Fruit fly (Drosophila melanogaster) whole organism, prepupa: ENCODE measurements around the gene CG7551.
A peak's percentile ranks its signal among the peaks of the same experiment; 100 is the strongest.

Experiments
- Blimp-1 ChIP-seq: fragments of 200-800 bp; sonication (Bioruptor generic); optimal IDR thresholded peaks from 3 replicates; lab custom pipeline; 2017; ENCODE audit warnings: missing biosample characterization, missing genetic modification characterization, mild to moderate bottlenecking, moderate library complexity, missing genetic modification reagents
- CG10631 ChIP-seq: fragments of 200-800 bp; sonication (Bioruptor generic); optimal IDR thresholded peaks from 2 replicates; lab custom pipeline; 2016; ENCODE audit warnings: missing biosample characterization, missing genetic modification characterization
- CG11294 ChIP-seq: fragments of 200-800 bp; sonication (Bioruptor generic); IDR thresholded peaks from 2 replicates; pipeline ENCODE4 v1.3.6; 2022; ENCODE audit warnings: missing biosample characterization, missing genetic modification characterization
- CG11762 ChIP-seq: fragments of 200-800 bp; sonication (Bioruptor generic); optimal IDR thresholded peaks from 3 replicates; lab custom pipeline; 2016; ENCODE audit warnings: missing biosample characterization, missing genetic modification characterization; ENCODE audit not compliant: insufficient read depth
- CG11902 ChIP-seq: fragments of 200-800 bp; sonication (Bioruptor generic); optimal IDR thresholded peaks from 3 replicates; lab custom pipeline; 2016; ENCODE audit warnings: missing biosample characterization, missing genetic modification characterization
- CG15336 ChIP-seq: fragments of 200-800 bp; sonication (Bioruptor generic); IDR thresholded peaks from 2 replicates; pipeline ENCODE4 v1.3.6; 2022; ENCODE audit warnings: missing biosample characterization, missing genetic modification characterization
- CG32006 ChIP-seq: fragments of 200-800 bp; sonication (Bioruptor generic); optimal IDR thresholded peaks from 3 replicates; lab custom pipeline; 2017; ENCODE audit warnings: missing biosample characterization, mild to moderate bottlenecking, missing genetic modification characterization
- CG34406 ChIP-seq: fragments of 200-800 bp; sonication (Bioruptor generic); optimal IDR thresholded peaks from 3 replicates; lab custom pipeline; 2016; ENCODE audit warnings: missing biosample characterization, missing genetic modification characterization
- CG3919 ChIP-seq: fragments of 200-800 bp; sonication (Bioruptor generic); optimal IDR thresholded peaks from 3 replicates; lab custom pipeline; 2016; ENCODE audit warnings: missing biosample characterization, missing genetic modification characterization
- CG4318 ChIP-seq: fragments of 200-800 bp; sonication (Bioruptor generic); optimal IDR thresholded peaks from 3 replicates; lab custom pipeline; 2017; ENCODE audit warnings: missing biosample characterization, mild to moderate bottlenecking, missing genetic modification characterization
- CG6163 ChIP-seq: fragments of 200-800 bp; sonication (Bioruptor generic); IDR thresholded peaks from 3 replicates; pipeline ENCODE4 v1.3.6; 2022; ENCODE audit warnings: missing biosample characterization, missing genetic modification characterization
- CG6276 ChIP-seq: fragments of 200-800 bp; sonication (Bioruptor generic); optimal IDR thresholded peaks from 2 replicates; lab custom pipeline; 2017; ENCODE audit warnings: missing biosample characterization, mild to moderate bottlenecking, missing genetic modification characterization
- CG6792 ChIP-seq: fragments of 200-800 bp; sonication (Bioruptor generic); optimal IDR thresholded peaks from 3 replicates; lab custom pipeline; 2016; ENCODE audit warnings: missing biosample characterization, missing genetic modification characterization
- CG6854 ChIP-seq: fragments of 200-800 bp; sonication (Bioruptor generic); optimal IDR thresholded peaks from 2 replicates; lab custom pipeline; 2017; ENCODE audit warnings: missing biosample characterization, mild to moderate bottlenecking, missing genetic modification characterization
- CG7368 ChIP-seq: fragments of 200-800 bp; sonication (Bioruptor generic); optimal IDR thresholded peaks from 3 replicates; lab custom pipeline; 2016; ENCODE audit warnings: missing biosample characterization, missing genetic modification characterization
- CG8119 ChIP-seq: fragments of 200-800 bp; sonication (Bioruptor generic); IDR thresholded peaks from 3 replicates; pipeline ENCODE4 v1.3.6; 2022; ENCODE audit warnings: missing biosample characterization, missing genetic modification characterization
- CG8319 ChIP-seq: fragments of 200-800 bp; sonication (Bioruptor generic); optimal IDR thresholded peaks from 3 replicates; lab custom pipeline; 2016; ENCODE audit warnings: missing biosample characterization, missing genetic modification characterization
- CG8632 ChIP-seq: fragments of 200-800 bp; sonication (Bioruptor generic); optimal IDR thresholded peaks from 3 replicates; lab custom pipeline; 2016; ENCODE audit warnings: missing biosample characterization, missing genetic modification characterization
- Eip78C ChIP-seq: fragments of 200-800 bp; sonication (Bioruptor generic); peaks from one replicate; lab custom pipeline; 2016; ENCODE audit warnings: missing biosample characterization, missing genetic modification characterization
- Eip93F ChIP-seq: fragments of 200-800 bp; sonication (Bioruptor generic); optimal IDR thresholded peaks from 2 replicates; lab custom pipeline; 2016; ENCODE audit warnings: missing biosample characterization, mild to moderate bottlenecking, missing genetic modification characterization
- Ets21C ChIP-seq: fragments of 200-800 bp; sonication (Bioruptor generic); optimal IDR thresholded peaks from 3 replicates; lab custom pipeline; 2016; ENCODE audit warnings: missing biosample characterization, missing genetic modification characterization
- Ets96B ChIP-seq: fragments of 200-800 bp; optimal IDR thresholded peaks from 2 replicates; lab custom pipeline; 2019; ENCODE audit warnings: missing biosample characterization, mild to moderate bottlenecking, missing genetic modification characterization, moderate library complexity
- Gug ChIP-seq: fragments of 200-800 bp; sonication (Bioruptor generic); IDR thresholded peaks from 2 replicates; pipeline ENCODE4 v1.3.6; 2022; ENCODE audit warnings: missing biosample characterization, missing genetic modification characterization
- Hr39 ChIP-seq: fragments of 200-800 bp; sonication (Bioruptor generic); optimal IDR thresholded peaks from 2 replicates; lab custom pipeline; 2016; ENCODE audit warnings: missing biosample characterization, missing genetic modification characterization
- Hr4 ChIP-seq: fragments of 200-800 bp; sonication (Bioruptor generic); optimal IDR thresholded peaks from 3 replicates; lab custom pipeline; 2016; ENCODE audit warnings: missing biosample characterization, missing genetic modification characterization
- Lpt ChIP-seq: fragments of 200-800 bp; sonication (Bioruptor generic); optimal IDR thresholded peaks from 3 replicates; lab custom pipeline; 2016; ENCODE audit warnings: missing biosample characterization, missing genetic modification characterization
- Met ChIP-seq: fragments of 200-800 bp; sonication (Bioruptor generic); optimal IDR thresholded peaks from 3 replicates; lab custom pipeline; 2016; ENCODE audit warnings: missing biosample characterization, missing genetic modification characterization
- OdsH ChIP-seq: fragments of 200-800 bp; sonication (Bioruptor generic); optimal IDR thresholded peaks from 3 replicates; lab custom pipeline; 2016; ENCODE audit warnings: missing biosample characterization, missing genetic modification characterization
- achi ChIP-seq: fragments of 200-800 bp; sonication (Bioruptor generic); optimal IDR thresholded peaks from 3 replicates; lab custom pipeline; 2016; ENCODE audit warnings: missing biosample characterization, missing genetic modification characterization
- cyc ChIP-seq: fragments of 200-800 bp; sonication (Bioruptor generic); optimal IDR thresholded peaks from 3 replicates; lab custom pipeline; 2016; ENCODE audit warnings: missing biosample characterization, missing genetic modification characterization
- dac ChIP-seq: fragments of 200-800 bp; sonication (Bioruptor generic); optimal IDR thresholded peaks from 2 replicates; lab custom pipeline; 2017; ENCODE audit warnings: missing biosample characterization, mild to moderate bottlenecking, missing genetic modification characterization
- dsx ChIP-seq: fragments of 200-800 bp; optimal IDR thresholded peaks from 3 replicates; lab custom pipeline; 2019; ENCODE audit warnings: missing biosample characterization, mild to moderate bottlenecking, missing genetic modification characterization, moderate library complexity; ENCODE audit not compliant: poor library complexity, severe bottlenecking
- eg ChIP-seq: fragments of 200-800 bp; sonication (Bioruptor generic); IDR thresholded peaks from 3 replicates; pipeline ENCODE4 v1.3.6; 2022; ENCODE audit warnings: missing biosample characterization, missing genetic modification characterization
- esn ChIP-seq: fragments of 200-800 bp; sonication (Bioruptor generic); optimal IDR thresholded peaks from 2 replicates; lab custom pipeline; 2016; ENCODE audit warnings: missing biosample characterization, mild to moderate bottlenecking, missing genetic modification characterization, moderate library complexity
- fd85E ChIP-seq: fragments of 200-800 bp; sonication (Bioruptor generic); optimal IDR thresholded peaks from 3 replicates; lab custom pipeline; 2016; ENCODE audit warnings: missing biosample characterization, missing genetic modification characterization
- fkh ChIP-seq: fragments of 200-800 bp; sonication (Bioruptor generic); optimal IDR thresholded peaks from 3 replicates; lab custom pipeline; 2017; ENCODE audit warnings: missing biosample characterization, mild to moderate bottlenecking, missing genetic modification characterization, moderate library complexity
- lz ChIP-seq: fragments of 200-800 bp; sonication (Bioruptor generic); optimal IDR thresholded peaks from 3 replicates; lab custom pipeline; 2016; ENCODE audit warnings: missing biosample characterization, missing genetic modification characterization
- pdm3 ChIP-seq: fragments of 200-800 bp; sonication (Bioruptor generic); optimal IDR thresholded peaks from 3 replicates; lab custom pipeline; 2016; ENCODE audit warnings: missing biosample characterization, missing genetic modification characterization
- salr ChIP-seq, 2 experiments: fragments of 200-800 bp; sonication (Bioruptor generic); optimal IDR thresholded peaks; 3 replicates each; lab custom pipeline; 2016 to 2018; ENCODE audit warnings: missing biosample characterization in 2 of 2, missing genetic modification characterization in 2 of 2, mild to moderate bottlenecking in 1 of 2
- spab ChIP-seq: fragments of 200-800 bp; sonication (Bioruptor generic); optimal IDR thresholded peaks from 2 replicates; lab custom pipeline; 2017; ENCODE audit warnings: missing biosample characterization, mild to moderate bottlenecking, missing genetic modification characterization, missing genetic modification reagents
- ss ChIP-seq, 2 experiments: fragments of 200-800 bp; sonication (Bioruptor generic); optimal IDR thresholded peaks; 2 replicates in 1 of 2; 3 replicates in 1 of 2; lab custom pipeline; 2017 to 2018; ENCODE audit warnings: mild to moderate bottlenecking in 2 of 2, missing biosample characterization in 2 of 2, missing genetic modification characterization in 2 of 2, moderate library complexity in 1 of 2
- svp ChIP-seq: fragments of 200-800 bp; sonication (Bioruptor generic); peaks from one replicate; lab custom pipeline; 2016; ENCODE audit warnings: missing biosample characterization, missing genetic modification characterization
- topi ChIP-seq: fragments of 200-800 bp; sonication (Bioruptor generic); optimal IDR thresholded peaks from 3 replicates; lab custom pipeline; 2016; ENCODE audit warnings: missing biosample characterization, missing genetic modification characterization

CG7551 gene

DNA sequence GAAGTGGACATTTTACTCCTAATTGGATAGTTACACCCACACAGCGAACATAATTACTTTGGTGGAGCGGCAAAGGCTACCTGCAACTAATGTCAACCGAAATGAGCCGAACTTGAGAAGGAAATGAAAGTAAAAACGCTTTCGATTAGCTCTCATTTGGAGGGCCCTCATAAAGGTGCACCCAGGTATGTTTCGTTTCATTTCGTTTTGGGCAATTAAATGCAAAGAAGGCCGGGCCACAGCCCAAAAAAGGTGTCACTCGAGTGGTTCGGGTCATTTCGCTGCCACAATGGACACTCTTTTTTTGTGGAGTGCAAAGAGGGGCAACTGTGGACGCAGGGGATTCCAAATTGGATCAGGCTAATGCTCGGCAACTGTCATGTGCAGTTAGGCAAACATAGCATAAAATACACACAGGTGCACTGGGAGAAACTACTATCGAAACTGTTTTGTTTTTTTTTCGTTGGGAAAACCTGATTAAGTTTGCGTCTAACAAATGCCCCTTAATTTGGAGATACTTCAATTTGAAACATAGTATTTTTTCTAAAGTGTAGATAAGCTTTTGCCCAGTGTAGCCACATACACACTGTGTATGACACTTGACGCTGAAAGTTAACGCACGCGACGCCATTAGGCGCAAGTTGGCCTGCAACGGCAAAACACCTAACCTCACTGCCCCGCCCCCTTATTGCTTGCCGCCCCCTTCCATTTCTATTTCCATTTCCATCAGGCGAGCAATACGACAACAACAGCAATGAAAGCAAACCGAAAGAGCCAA lies 41.6 kb upstream of the CG7551 start (continued):
- TF ChIP-seq CG11762 (GFP tag; lab: Kevin White, UChicago): no peak
- TF ChIP-seq Lpt (GFP tag; lab: Kevin White, UChicago): peak; percentile 44
- TF ChIP-seq CG11902 (GFP tag; lab: Kevin White, UChicago): no peak
- no peak for TF ChIP-seq esn
- TF ChIP-seq CG8119 (GFP tag; lab: Robert Waterston, UW): peak; percentile 60
- peak; percentile 10 for TF ChIP-seq Hr39 (GFP tag; lab: Kevin White, UChicago)
- peak; percentile 29 for TF ChIP-seq OdsH (GFP tag; lab: Kevin White, UChicago)
- TF ChIP-seq cyc (GFP tag; lab: Kevin White, UChicago): peak; percentile 11
- no peak for TF ChIP-seq lz (GFP tag; lab: Kevin White, UChicago)
- TF ChIP-seq Ets21C (GFP tag; lab: Kevin White, UChicago): no peak
- TF ChIP-seq CG8632 (GFP tag; lab: Kevin White, UChicago): no peak
- TF ChIP-seq CG32006: peak; percentile 44
- TF ChIP-seq dac (GFP tag; lab: Kevin White, UChicago): peak; percentile 21
- no peak for TF ChIP-seq CG6792 (GFP tag; lab: Kevin White, UChicago)
- TF ChIP-seq CG6163 (GFP tag; lab: Robert Waterston, UW): peak; percentile 84
- no peak for TF ChIP-seq ss (GFP tag; optimal IDR thresholded peaks at IDR 0.05; lab: Kevin White, UChicago)
- no peak for TF ChIP-seq fd85E (GFP tag; lab: Kevin White, UChicago)
- peak; percentile 2 for TF ChIP-seq achi (GFP tag; lab: Kevin White, UChicago)
- TF ChIP-seq CG6276: peak; percentile 32
- TF ChIP-seq Eip93F (GFP tag; lab: Kevin White, UChicago): no peak
- no peak for TF ChIP-seq salr (GFP tag; optimal IDR thresholded peaks at IDR 0.05; lab: Kevin White, UChicago)
- peak; percentile 76 for TF ChIP-seq CG11294 (GFP tag; lab: Robert Waterston, UW)
- TF ChIP-seq spab (GFP tag; lab: Kevin White, UChicago): no peak
- TF ChIP-seq fkh: peak; percentile 86
- peak; percentile 26 for TF ChIP-seq CG10631 (GFP tag; lab: Kevin White, UChicago)

- TF ChIP-seq CG3919 (GFP tag; lab: Kevin White, UChicago): peak; percentile 51
- peak; percentile 22 for TF ChIP-seq CG10631 (GFP tag; lab: Kevin White, UChicago)
- TF ChIP-seq Hr4 (GFP tag; lab: Kevin White, UChicago): peak; percentile 35
- peak; percentile 6 for TF ChIP-seq pdm3 (GFP tag; lab: Kevin White, UChicago)
- peak; percentile 59 for TF ChIP-seq CG8119 (GFP tag; lab: Robert Waterston, UW)
- TF ChIP-seq dsx (GFP tag; lab: Kevin White, UChicago): no peak
- peak; percentile 15 for TF ChIP-seq topi (GFP tag; lab: Kevin White, UChicago)
- no peak for TF ChIP-seq CG6854
- peak; percentile 6 for TF ChIP-seq dac (GFP tag; lab: Kevin White, UChicago)
- TF ChIP-seq svp (GFP tag; lab: Kevin White, UChicago): peak; percentile 48
- peak; percentile 64 for TF ChIP-seq Eip78C
- no peak for TF ChIP-seq Blimp-1 (GFP tag; lab: Kevin White, UChicago)
- TF ChIP-seq esn: peak; percentile 7
- no peak for TF ChIP-seq fkh
- no peak for TF ChIP-seq cyc (GFP tag; lab: Kevin White, UChicago)
- TF ChIP-seq CG7368 (GFP tag; lab: Kevin White, UChicago): no peak
- no peak for TF ChIP-seq Lpt (GFP tag; lab: Kevin White, UChicago)
- peak; percentile 60; the same call in 1 of the 3 replicates for TF ChIP-seq eg (GFP tag; lab: Robert Waterston, UW)
- TF ChIP-seq CG15336: peak; percentile 70
- peak; percentile 30 for TF ChIP-seq achi (GFP tag; lab: Kevin White, UChicago)
- peak; percentile 54 for TF ChIP-seq CG32006
- no peak for TF ChIP-seq Met (GFP tag; lab: Kevin White, UChicago)
- no peak for TF ChIP-seq ss (GFP tag; optimal IDR thresholded peaks at IDR 0.05; lab: Kevin White, UChicago)
- peak in 1 of 2 experiments; percentile 21 for TF ChIP-seq salr (GFP tag; optimal IDR thresholded peaks at IDR 0.05; lab: Kevin White, UChicago)
- peak; percentile 3 for TF ChIP-seq CG4318 (GFP tag; lab: Kevin White, UChicago)
- TF ChIP-seq CG8632 (GFP tag; lab: Kevin White, UChicago): no peak
- peak; percentile 24 for TF ChIP-seq Ets96B
- no peak for TF ChIP-seq CG8319 (GFP tag; lab: Kevin White, UChicago)
- TF ChIP-seq CG34406 (GFP tag; lab: Kevin White, UChicago): no peak
- TF ChIP-seq Gug (GFP tag; lab: Robert Waterston, UW): 0 out of 2 replicates have a peak, but pooled peaks have one; percentile 11
- peak; percentile 10 for TF ChIP-seq OdsH (GFP tag; lab: Kevin White, UChicago)
- no peak for TF ChIP-seq CG6792 (GFP tag; lab: Kevin White, UChicago)
These were observed 40.8 kb upstream of the CG7551 start for dm6 chr3L:11417273-11418040.
